Worm (Caenorhabditis elegans): ENCODE results near the gene gcy-5.

- TF ChIP-seq egrh-3 (GFP tag; IDR thresholded peaks at IDR 0.05) (no peak), snpc-1.1 (tag; optimal IDR thresholded peaks at IDR 0.05; ENCODE audit: insufficient read depth) (no peak), lsl-1 (GFP tag; optimal IDR thresholded peaks at IDR 0.05) (no peak), egl-18 (GFP tag; IDR thresholded peaks at IDR 0.05) (no peak), F49E8.2 (tag; optimal IDR thresholded peaks at IDR 0.05; ENCODE audit: insufficient read depth) (no peak), repo-1 (tag; optimal IDR thresholded peaks at IDR 0.05) (no peak), nhr-90 (tag; optimal IDR thresholded peaks at IDR 0.05) (no peak), dpff-1 (tag; optimal IDR thresholded peaks at IDR 0.05) (no peak), T26A5.8 (tag; optimal IDR thresholded peaks at IDR 0.05) (no peak), sptf-2 (GFP tag; optimal IDR thresholded peaks at IDR 0.05) (no peak), nhr-120 (GFP tag; IDR thresholded peaks at IDR 0.05) (no peak)
Measured at ce11 chrII:10283145-10283544, 32.9 kb downstream of the gcy-5 start.
